Worm (Caenorhabditis elegans): ENCODE measurements around the gene Y50D4B.2.

Gene Y50D4B.2

DNA sequence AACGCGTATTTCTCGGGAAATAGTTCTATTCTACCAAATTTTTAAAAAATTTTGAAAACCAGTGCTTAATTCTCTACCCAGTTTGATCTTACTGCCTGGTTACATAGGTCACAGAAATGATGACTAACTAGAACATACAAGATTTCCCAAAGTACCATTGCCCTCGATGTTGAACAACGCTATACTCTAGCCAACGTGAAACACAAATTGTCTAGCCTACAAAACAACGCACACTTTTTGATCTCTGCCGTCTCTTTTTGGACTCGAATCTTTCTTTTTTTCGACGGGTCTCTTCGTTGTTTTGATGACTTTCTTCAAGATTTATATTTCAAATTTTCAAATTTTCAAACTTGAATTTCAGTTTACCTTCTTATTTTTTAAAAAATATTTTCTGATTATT lies at the start of gene Y50D4B.2:
TSS of gene Y50D4B.2 (plus strand) at position 301 of the 400 bp plus-strand sequence.
- TF ChIP-seq dao-5 (tag; optimal IDR thresholded peaks at IDR 0.05) (no peak), him-1 (tag; optimal IDR thresholded peaks at IDR 0.05) (no peak), W03F9.2 (tag; optimal IDR thresholded peaks at IDR 0.05) (no peak)

DNA sequence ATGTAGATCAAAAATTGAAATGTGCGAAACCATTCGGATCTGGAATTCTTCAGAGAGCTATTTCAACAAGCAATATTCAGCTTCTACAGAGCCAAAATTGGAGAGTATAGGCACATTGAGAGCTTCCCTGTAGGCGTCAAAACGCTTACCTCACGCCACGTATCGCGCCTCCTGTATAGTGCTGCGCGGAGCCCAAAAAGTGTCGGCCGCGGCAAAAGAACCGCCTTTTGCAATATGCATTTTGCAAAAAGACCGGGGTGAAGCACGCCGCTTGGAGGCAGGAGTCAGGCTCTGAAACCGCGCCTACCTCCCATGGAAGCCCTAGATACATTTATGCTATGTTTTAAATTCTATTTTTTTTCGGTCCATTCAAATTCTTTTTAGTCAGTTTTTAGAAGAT lies 48.7 kb upstream of the Y50D4B.2 start:
- no peak for TF ChIP-seq W03F9.2 (tag; optimal IDR thresholded peaks at IDR 0.05)
- TF ChIP-seq dao-5 (tag; optimal IDR thresholded peaks at IDR 0.05): no peak
- no peak for TF ChIP-seq him-1 (tag; optimal IDR thresholded peaks at IDR 0.05)

DNA sequence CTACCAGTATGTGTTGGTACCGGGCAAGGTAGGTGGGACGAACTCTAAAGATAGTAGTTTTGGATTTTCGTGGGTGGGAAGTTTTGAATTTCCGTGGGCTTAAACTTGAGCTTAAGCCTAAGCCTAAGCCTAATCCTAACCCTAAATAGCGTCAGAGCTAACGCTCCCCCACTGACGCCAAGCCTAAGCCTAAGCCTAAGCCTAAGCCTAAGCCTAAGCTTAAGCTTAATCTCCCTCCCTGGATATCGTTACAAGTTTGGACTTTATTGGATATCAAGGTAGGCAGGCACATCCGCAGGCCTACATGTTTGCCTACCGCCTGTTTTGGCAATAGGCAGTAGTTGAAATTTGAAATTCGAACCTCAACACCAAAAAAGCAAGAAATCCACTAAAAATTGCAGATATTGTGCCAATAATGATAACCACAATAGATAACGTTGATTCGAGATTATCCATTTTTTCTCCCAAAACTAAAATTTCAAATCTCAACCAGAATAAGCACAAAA lies 47.8 kb upstream of the Y50D4B.2 start, which contains the start of gene K10C9.4:
TSS of gene K10C9.4 (minus strand) at position 456 of the 506 bp plus-strand sequence.
- TF ChIP-seq W03F9.2 (tag; optimal IDR thresholded peaks at IDR 0.05): no peak
- no peak for TF ChIP-seq him-1 (tag; optimal IDR thresholded peaks at IDR 0.05)
- TF ChIP-seq dao-5 (tag; optimal IDR thresholded peaks at IDR 0.05): no peak

DNA sequence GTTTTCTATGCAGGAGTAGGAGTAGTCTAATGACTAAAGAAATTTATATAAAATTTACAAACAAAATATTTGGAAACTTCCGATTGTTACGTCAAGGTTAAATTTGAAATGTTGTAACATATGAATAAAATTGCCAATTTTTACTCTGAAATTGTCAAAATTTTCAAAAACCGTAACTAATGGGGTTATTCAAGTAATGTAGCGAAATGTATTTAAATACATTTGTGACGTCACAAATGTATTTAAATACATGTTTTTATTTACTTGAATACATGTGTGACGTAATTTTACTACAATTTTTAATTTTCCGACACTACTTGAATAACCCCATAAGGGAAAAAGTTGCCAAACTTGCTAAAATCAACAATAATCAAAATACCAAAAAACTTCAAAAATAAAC lies 47.0 kb upstream of the Y50D4B.2 start:
- TF ChIP-seq dao-5 (tag; optimal IDR thresholded peaks at IDR 0.05): no peak

DNA sequence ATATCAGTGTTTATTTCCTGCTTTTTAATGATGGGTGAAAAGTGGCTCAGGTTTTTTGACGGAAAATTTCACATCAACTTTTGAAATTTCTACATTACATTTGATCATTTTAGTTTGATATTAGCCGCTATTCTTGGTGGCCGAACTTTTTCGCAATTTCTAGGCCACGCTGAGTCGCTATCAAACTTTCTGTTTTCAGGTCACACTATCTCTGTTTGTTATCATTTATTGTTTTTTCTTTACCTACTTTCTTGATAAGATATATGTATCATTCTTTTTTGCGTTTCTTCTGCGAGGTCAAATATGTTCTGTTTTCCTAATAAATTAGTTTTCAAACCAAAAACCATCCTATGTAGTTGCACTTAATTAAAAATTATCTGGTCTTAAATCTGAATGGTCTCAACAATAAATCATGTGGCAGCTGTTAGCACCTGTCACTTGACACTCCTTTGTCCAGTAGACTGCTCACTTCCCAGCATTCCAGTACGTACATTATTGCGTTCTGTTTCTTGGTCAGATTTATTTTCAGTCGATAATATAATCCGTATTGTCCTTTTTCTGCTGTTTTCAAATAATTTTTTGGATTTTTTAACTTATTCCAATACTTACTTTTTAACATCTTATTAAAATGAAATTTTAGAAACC lies 40.0 kb upstream of the Y50D4B.2 start:
- TF ChIP-seq W03F9.2 (tag; optimal IDR thresholded peaks at IDR 0.05) (no peak), him-1 (tag; optimal IDR thresholded peaks at IDR 0.05) (no peak), dao-5 (tag; optimal IDR thresholded peaks at IDR 0.05) (no peak)

DNA sequence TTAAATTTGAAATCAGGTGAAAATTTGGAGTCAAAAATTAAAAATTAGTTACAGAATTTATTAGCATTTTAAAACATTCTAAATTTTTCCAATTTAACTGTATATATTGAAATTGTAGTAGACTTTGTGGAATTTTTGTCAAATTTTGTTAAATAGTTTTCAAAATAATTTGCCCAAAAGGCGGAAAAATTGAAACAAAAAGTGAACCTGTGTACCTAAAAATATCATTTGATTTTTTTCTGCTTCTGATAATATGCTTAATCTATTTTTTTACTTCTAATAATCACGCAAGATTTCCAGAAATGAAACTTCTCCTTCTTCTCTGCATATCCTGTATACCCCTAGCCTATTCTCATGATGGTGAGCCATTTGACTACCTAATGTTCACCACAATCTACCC lies 39.1 kb upstream of the Y50D4B.2 start, which contains the start of gene rnst-2:
TSS of gene rnst-2 (plus strand) at position 301 of the 400 bp plus-strand sequence.
- TF ChIP-seq W03F9.2 (tag; optimal IDR thresholded peaks at IDR 0.05) (no peak), him-1 (tag; optimal IDR thresholded peaks at IDR 0.05) (no peak), dao-5 (tag; optimal IDR thresholded peaks at IDR 0.05) (no peak)

DNA sequence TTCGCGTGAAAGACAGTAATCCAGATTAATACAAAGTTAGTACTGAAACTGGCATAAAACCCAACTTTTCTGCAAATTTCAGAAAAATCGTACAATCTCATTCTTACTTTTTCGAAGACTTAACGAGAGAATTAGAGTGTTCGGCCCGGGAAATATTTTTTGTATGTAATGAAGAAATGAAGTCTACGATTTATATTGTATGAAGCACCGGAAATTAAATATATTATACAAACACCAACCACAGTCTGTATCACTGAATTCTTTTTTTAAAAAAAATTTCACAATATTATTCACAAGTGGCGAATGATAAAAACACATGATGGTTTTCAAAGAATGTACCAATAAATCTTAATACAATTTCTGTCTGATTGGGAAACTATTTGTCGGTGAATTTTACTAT lies 35.9 kb upstream of the Y50D4B.2 start, which contains the start of gene str-67:
TSS of gene str-67 (minus strand) at position 101 of the 400 bp plus-strand sequence.
- no peak for TF ChIP-seq W03F9.2 (tag; optimal IDR thresholded peaks at IDR 0.05)
- TF ChIP-seq dao-5 (tag; optimal IDR thresholded peaks at IDR 0.05): no peak
- no peak for TF ChIP-seq him-1 (tag; optimal IDR thresholded peaks at IDR 0.05)

DNA sequence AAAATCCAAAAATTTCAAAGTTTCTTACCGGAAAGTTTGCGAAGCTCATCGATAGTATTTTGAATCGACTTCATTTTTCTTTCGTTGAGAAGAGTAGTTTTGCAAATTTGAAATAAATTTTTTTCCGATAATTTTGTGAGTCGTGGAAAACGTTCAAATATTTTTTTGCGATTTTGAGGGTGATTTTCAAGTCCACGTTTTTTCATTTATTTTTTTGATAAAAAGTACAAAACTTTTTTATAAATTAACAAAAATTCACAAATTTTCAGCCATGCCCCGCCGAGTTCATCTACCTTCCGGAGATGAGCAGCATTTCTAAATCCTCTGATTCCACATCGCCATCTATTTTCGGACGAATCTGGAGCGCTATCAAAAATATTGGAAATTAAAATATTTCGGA lies 32.9 kb upstream of the Y50D4B.2 start, which contains the start of gene K10C9.7:
TSS of gene K10C9.7 (minus strand) at position 101 of the 400 bp plus-strand sequence.
- TF ChIP-seq him-1 (tag; optimal IDR thresholded peaks at IDR 0.05) (no peak), dao-5 (tag; optimal IDR thresholded peaks at IDR 0.05) (no peak), W03F9.2 (tag; optimal IDR thresholded peaks at IDR 0.05) (no peak)

DNA sequence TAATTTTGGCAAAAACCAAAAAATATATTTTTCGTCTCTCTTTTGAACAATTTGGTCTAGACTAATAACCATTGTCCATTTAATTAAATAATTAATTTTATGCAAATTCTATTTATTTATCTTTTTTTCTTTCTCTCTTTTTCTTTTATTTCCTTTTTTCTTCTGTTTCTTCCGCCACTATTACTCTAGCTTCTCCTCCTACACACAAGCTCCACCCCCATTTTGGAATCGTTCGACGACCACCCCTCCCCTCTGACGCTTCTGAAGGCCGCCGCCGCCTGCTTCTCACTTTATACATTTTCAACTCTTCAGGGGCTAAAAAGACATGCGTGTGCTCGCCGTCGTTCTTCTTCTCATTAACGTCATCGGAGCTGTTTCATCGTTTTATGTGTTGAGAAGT lies 25.4 kb upstream of the Y50D4B.2 start, which contains the start of gene K10C9.1:
TSS of gene K10C9.1 (plus strand) at position 301 of the 400 bp plus-strand sequence.
- TF ChIP-seq him-1 (tag; optimal IDR thresholded peaks at IDR 0.05): no peak
- no peak for TF ChIP-seq dao-5 (tag; optimal IDR thresholded peaks at IDR 0.05)
- TF ChIP-seq W03F9.2 (tag; optimal IDR thresholded peaks at IDR 0.05): no peak

DNA sequence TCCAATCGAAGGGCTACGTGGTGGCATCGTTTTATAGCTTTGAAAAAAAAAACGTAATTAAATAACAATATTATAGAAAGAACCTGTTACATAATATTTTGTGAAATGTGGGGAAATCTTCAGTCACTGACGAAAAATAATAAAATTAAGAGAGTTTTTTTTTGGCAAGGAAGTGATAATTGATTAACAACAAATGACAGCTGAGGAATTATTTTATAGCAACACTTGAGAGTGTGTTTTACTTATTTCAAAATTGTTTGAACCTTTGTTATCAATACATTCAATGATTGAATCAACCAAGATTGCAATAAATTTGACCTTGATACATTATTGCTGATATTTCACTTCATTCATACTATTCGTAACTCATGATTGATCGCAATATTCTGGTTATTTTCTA lies 16.4 kb upstream of the Y50D4B.2 start, which contains the start of gene Y50D4B.6:
TSS of gene Y50D4B.6 (plus strand) at position 301 of the 400 bp plus-strand sequence.
- TF ChIP-seq W03F9.2 (tag; optimal IDR thresholded peaks at IDR 0.05) (no peak), dao-5 (tag; optimal IDR thresholded peaks at IDR 0.05) (no peak), him-1 (tag; optimal IDR thresholded peaks at IDR 0.05) (no peak)

DNA sequence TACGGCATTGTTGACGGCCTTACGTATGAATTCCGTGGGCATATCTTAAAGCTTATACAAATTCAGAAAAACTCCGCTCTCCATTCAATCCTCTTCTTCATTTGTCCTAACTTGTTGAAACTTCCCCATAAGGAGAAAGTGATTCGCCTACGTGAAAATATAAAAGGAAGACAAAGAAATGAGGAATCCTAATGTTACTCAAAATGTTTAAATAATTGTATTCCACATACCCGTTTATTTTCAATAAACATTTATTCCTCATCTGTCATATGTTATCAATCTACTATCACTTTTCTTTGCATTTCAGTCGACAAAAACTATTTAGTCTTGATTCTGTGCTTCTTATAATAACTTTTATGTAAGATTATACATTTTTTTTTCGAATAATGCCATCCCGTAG lies 12.4 kb upstream of the Y50D4B.2 start, which contains the start of gene clec-203:
TSS of gene clec-203 (plus strand) at position 301 of the 400 bp plus-strand sequence.
- TF ChIP-seq dao-5 (tag; optimal IDR thresholded peaks at IDR 0.05) (no peak), him-1 (tag; optimal IDR thresholded peaks at IDR 0.05) (no peak), W03F9.2 (tag; optimal IDR thresholded peaks at IDR 0.05) (no peak)

DNA sequence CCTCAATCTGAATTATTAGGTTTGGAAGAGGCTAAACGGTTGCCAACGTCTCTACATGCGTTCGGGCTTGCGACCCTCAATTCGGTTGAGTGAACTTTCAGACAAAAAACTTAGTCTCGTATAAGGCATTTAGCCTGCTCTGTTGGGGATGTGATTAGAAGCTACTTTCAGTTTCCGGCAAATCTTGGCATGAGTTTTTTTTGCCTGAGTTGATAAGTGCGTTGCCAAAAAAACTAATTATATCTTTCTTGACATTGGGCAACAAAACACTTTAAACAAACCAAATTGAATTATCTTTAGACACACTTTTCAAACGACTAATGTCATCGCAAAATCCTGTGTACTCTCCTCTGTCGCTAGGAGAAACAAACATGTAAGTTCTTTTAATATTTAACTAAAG lies 8.0 kb upstream of the Y50D4B.2 start, which contains the start of gene Y50D4B.4:
TSS of gene Y50D4B.4 (plus strand) at position 301 of the 400 bp plus-strand sequence.
- no peak for TF ChIP-seq him-1 (tag; optimal IDR thresholded peaks at IDR 0.05)
- no peak for TF ChIP-seq W03F9.2 (tag; optimal IDR thresholded peaks at IDR 0.05)
- TF ChIP-seq dao-5 (tag; optimal IDR thresholded peaks at IDR 0.05): no peak

DNA sequence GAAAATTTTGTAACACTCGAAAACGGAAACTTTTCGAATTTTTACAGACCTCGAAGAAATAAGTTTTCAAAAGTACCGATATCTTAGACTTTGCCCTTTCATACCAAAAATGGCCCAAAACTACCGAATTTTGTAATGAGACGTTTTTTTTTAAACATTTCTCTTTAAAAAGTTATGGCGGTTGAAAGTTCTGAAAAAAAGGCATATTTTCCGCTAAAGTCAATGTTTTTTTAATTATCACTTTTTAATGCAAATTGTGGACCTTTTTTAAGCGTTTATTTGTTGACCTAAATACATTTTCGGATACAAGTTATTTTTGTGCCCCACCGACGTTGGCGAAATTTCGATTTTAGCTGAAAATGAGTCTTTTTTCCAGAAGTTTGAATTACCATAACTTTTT lies 2.2 kb downstream of the Y50D4B.2 start:
- TF ChIP-seq him-1 (tag; optimal IDR thresholded peaks at IDR 0.05) (no peak), dao-5 (tag; optimal IDR thresholded peaks at IDR 0.05) (no peak), W03F9.2 (tag; optimal IDR thresholded peaks at IDR 0.05) (no peak)

DNA sequence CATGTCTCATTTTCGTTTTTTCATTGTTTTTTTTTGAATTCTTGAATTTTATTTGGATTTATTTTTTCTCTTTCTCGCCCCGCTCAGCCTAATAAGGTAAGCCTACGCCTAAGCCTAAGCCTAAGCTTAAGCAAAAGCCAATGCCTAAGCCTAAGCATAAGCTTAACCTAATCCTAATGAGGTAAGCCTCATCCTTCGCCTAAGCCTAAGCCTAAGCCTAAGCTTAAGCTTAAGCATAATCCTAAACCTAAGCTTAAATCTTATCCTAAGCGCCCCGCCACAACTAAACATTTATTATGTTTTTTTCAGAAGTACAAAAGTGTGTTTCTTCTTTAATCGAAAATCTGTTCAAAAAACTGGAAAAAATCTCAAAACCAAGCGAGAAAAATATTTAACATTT lies 11.8 kb downstream of the Y50D4B.2 start:
- no peak for TF ChIP-seq dao-5 (tag; optimal IDR thresholded peaks at IDR 0.05)
- no peak for TF ChIP-seq him-1 (tag; optimal IDR thresholded peaks at IDR 0.05)
- TF ChIP-seq W03F9.2 (tag; optimal IDR thresholded peaks at IDR 0.05): no peak

Measured in whole organism, L4/young adult.